Fruit fly (Drosophila melanogaster) whole organism, adult: ENCODE data around the gene CG4613.

Experiments used
- CG12768 ChIP-seq: fragments of 200-800 bp; sonication (Bioruptor generic); optimal IDR thresholded peaks from 2 replicates; lab custom pipeline; 2017; ENCODE audit warnings: missing biosample characterization, missing genetic modification characterization, mild to moderate bottlenecking, moderate library complexity, missing genetic modification reagents
- ovo ChIP-seq: fragments of 200-800 bp; sonication (Bioruptor generic); optimal IDR thresholded peaks from 2 replicates; lab custom pipeline; 2016; ENCODE audit warnings: missing biosample characterization, missing genetic modification characterization

dm6 chr3L:14552925-14553239 is 31.4 kb upstream of the CG4613 start:
- TF ChIP-seq ovo (GFP tag; lab: Kevin White, UChicago) (no peak), CG12768 (no peak)
